Fruit fly (Drosophila melanogaster): ENCODE data around the gene Nmdmc.

- TF ChIP-seq EcR (GFP tag; optimal IDR thresholded peaks at IDR 0.05) = no peak
- no peak for TF ChIP-seq psq (optimal IDR thresholded peaks at IDR 0.05)
Measured at dm6 chr3R:9068418-9068817, 18.1 kb upstream of the Nmdmc start.

Data from whole organism.